Worm (Caenorhabditis elegans): ENCODE measurements around the gene F25B3.4.
A peak's percentile ranks its signal among the peaks of the same experiment; 100 is the strongest.

F25B3.4 gene

DNA sequence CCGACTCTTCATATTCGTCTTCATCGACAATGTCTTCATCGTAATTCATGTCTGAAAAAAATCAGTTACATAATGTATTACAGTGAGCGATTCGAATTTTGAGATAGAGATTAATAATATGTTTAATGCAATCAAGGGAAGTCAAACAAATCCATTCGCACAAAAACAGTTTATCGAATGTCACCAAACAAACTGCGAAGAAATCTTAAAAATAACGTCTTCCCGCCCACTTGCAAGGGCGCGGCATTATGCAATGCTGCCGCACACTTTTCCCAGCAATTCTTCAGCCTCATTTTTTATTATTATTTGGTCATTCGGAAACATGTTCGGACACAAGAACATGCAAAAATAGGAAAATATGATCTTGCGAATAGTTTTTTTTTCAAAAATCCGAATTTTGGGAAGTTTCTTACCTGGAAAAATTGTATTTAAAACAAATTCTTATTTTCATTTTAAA is 24.4 kb downstream of the F25B3.4 start, which contains the start of gene mdf-1:
TSS of gene mdf-1 (minus strand) at position 51 of the 457 bp plus-strand sequence.
- peak; percentile 39; the same call in 1 of the 2 replicates for TF ChIP-seq flt-1 (GFP tag; IDR thresholded peaks at IDR 0.05)
- TF ChIP-seq pes-1 (GFP tag; IDR thresholded peaks at IDR 0.05), result no peak; the same call in none of the 2 replicates
- TF ChIP-seq F13C5.2 (tag; optimal IDR thresholded peaks at IDR 0.05), result peak; percentile 31
- no peak for TF ChIP-seq sea-1 (GFP tag; conservative IDR thresholded peaks at IDR 0.05)
- no peak for TF ChIP-seq ama-1 (optimal IDR thresholded peaks at IDR 0.05)
- no peak for TF ChIP-seq ceh-13 (GFP tag; optimal IDR thresholded peaks at IDR 0.05)
- no peak; the same call in 1 of the 2 replicates for TF ChIP-seq tbx-37 (GFP tag; conservative IDR thresholded peaks at IDR 0.05)
- TF ChIP-seq tbx-11 (GFP tag; IDR thresholded peaks at IDR 0.05), result no peak

DNA sequence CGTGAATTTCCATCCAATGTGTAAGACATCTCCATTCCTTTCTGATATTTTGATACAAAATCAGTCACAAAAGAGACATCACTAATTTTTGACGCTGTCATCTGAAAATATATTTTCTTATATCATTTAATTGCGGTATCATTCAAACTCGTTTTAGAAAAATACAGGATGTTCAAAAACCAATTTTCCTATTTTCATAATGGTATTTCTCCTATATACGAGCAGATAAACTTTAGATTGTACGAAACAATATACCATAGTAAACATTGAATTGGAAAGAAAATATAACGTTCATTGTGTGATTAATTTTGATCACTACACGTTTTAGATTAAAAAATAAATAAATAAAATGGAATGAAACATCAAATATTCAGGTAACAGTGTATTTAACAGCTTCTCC is 27.1 kb downstream of the F25B3.4 start, which contains the start of gene C50F4.16:
TSS of gene C50F4.16 (minus strand) at position 101 of the 400 bp plus-strand sequence.
- TF ChIP-seq tra-4 (tag; optimal IDR thresholded peaks at IDR 0.05) (no peak), pes-1 (GFP tag; IDR thresholded peaks at IDR 0.05) (no peak), hmg-4 (GFP tag; optimal IDR thresholded peaks at IDR 0.05) (no peak), ceh-36 (tag; optimal IDR thresholded peaks at IDR 0.05) (no peak), tbx-11 (GFP tag; IDR thresholded peaks at IDR 0.05) (no peak), flt-1 (GFP tag; IDR thresholded peaks at IDR 0.05) (no peak), scrt-1 (GFP tag; IDR thresholded peaks at IDR 0.05) (no peak), aly-1 (tag; optimal IDR thresholded peaks at IDR 0.05) (no peak), hmbx-1 (tag; optimal IDR thresholded peaks at IDR 0.05) (no peak), B0310.2 (tag; optimal IDR thresholded peaks at IDR 0.05) (no peak), ama-1 (optimal IDR thresholded peaks at IDR 0.05) (no peak), F13C5.2 (tag; optimal IDR thresholded peaks at IDR 0.05) (no peak), ceh-13 (GFP tag; optimal IDR thresholded peaks at IDR 0.05) (no peak), ets-7 (tag; optimal IDR thresholded peaks at IDR 0.05) (no peak), tbx-37 (GFP tag; conservative IDR thresholded peaks at IDR 0.05) (no peak), hnd-1 (tag; optimal IDR thresholded peaks at IDR 0.05) (no peak), sea-1 (GFP tag; conservative IDR thresholded peaks at IDR 0.05) (no peak)

DNA sequence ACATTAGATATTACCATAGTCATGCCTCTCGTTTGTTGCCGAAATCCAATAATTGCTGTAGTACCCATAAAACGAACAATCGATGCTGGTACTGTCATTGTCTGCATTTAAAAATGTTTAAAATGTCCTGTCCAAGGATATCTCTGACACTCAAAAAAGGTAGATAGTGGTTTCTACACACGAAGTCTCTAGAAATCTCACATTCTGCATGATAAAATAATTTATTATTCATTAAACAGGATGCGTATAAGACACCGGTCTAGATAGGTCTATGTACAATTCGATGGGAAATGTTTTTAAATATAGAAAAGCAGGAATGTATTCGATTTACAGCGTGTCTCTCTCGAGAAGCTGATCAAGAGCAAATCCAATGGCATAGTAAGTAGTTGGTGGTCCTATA is 29.0 kb downstream of the F25B3.4 start, which contains the start of gene C50F4.12:
TSS of gene C50F4.12 (minus strand) at position 101 of the 400 bp plus-strand sequence.
- no peak for TF ChIP-seq B0310.2 (tag; optimal IDR thresholded peaks at IDR 0.05)
- TF ChIP-seq ama-1 (optimal IDR thresholded peaks at IDR 0.05), result no peak
- TF ChIP-seq sea-1 (GFP tag; conservative IDR thresholded peaks at IDR 0.05), result no peak
- no peak for TF ChIP-seq tbx-11 (GFP tag; IDR thresholded peaks at IDR 0.05)
- TF ChIP-seq F13C5.2 (tag; optimal IDR thresholded peaks at IDR 0.05), result no peak
- TF ChIP-seq ets-7 (tag; optimal IDR thresholded peaks at IDR 0.05), result no peak
- no peak for TF ChIP-seq tbx-37 (GFP tag; conservative IDR thresholded peaks at IDR 0.05)
- TF ChIP-seq aly-1 (tag; optimal IDR thresholded peaks at IDR 0.05), result no peak
- no peak for TF ChIP-seq hnd-1 (tag; optimal IDR thresholded peaks at IDR 0.05)

DNA sequence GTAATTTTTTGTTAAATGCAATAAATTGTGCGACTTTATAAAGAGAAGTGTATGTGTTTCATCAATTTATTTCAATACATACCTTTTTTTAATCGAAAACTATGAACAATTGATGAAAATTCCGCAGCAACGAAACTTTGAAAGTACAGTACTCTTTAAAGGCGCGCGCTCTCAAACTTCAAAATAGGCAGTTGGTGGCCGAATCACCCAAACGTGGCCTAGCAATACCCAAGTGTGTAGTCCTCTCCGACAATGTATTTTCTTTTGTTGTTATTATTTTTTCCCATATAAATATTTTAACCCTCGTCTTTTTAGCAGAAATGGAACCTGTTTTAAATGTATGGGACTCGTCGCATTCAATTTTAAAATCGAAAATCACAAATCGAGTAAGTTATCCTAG is 32.1 kb downstream of the F25B3.4 start, which contains the start of gene C50F4.4:
TSS of gene C50F4.4 (plus strand) at position 267 of the 400 bp plus-strand sequence.
- TF ChIP-seq tbx-11 (GFP tag; IDR thresholded peaks at IDR 0.05) (no peak), tra-4 (tag; optimal IDR thresholded peaks at IDR 0.05) (no peak), hmg-4 (GFP tag; optimal IDR thresholded peaks at IDR 0.05) (no peak), scrt-1 (GFP tag; IDR thresholded peaks at IDR 0.05) (no peak), sea-1 (GFP tag; conservative IDR thresholded peaks at IDR 0.05) (no peak), ceh-13 (GFP tag; optimal IDR thresholded peaks at IDR 0.05) (no peak), hmbx-1 (tag; optimal IDR thresholded peaks at IDR 0.05) (no peak), ets-7 (tag; optimal IDR thresholded peaks at IDR 0.05) (no peak), flt-1 (GFP tag; IDR thresholded peaks at IDR 0.05) (no peak), tbx-37 (GFP tag; conservative IDR thresholded peaks at IDR 0.05) (no peak), ama-1 (optimal IDR thresholded peaks at IDR 0.05) (no peak)

DNA sequence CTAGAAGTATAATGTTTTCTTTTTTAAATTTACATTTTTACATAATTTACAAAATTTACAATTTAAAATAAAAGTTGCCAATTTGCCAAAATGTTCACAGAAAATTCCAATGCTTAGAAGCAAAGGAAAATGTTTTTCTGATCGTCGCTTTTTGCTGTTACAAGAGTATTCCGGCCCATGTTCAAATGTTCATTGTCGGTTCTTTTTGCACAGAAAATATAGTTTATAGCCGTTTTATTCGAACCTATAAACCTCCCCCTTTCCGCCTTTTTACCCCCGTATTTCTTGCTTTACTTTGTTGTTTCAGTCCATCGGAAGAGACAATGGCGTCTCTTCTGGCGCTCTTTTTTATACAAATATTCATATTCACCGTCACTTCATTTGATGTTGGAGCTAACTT is 34.0 kb downstream of the F25B3.4 start, which contains the start of gene tag-329:
TSS of gene tag-329 (plus strand) at position 301 of the 400 bp plus-strand sequence.
- TF ChIP-seq flt-1 (GFP tag; IDR thresholded peaks at IDR 0.05) (no peak), sea-1 (GFP tag; conservative IDR thresholded peaks at IDR 0.05) (no peak), ama-1 (optimal IDR thresholded peaks at IDR 0.05) (no peak), hmg-4 (GFP tag; optimal IDR thresholded peaks at IDR 0.05) (no peak), hnd-1 (tag; optimal IDR thresholded peaks at IDR 0.05) (no peak), F13C5.2 (tag; optimal IDR thresholded peaks at IDR 0.05) (no peak), aly-1 (tag; optimal IDR thresholded peaks at IDR 0.05) (no peak), ceh-13 (GFP tag; optimal IDR thresholded peaks at IDR 0.05) (no peak), pes-1 (GFP tag; IDR thresholded peaks at IDR 0.05) (no peak), B0310.2 (tag; optimal IDR thresholded peaks at IDR 0.05) (no peak), hmbx-1 (tag; optimal IDR thresholded peaks at IDR 0.05) (no peak), tbx-37 (GFP tag; conservative IDR thresholded peaks at IDR 0.05) (no peak), ceh-36 (tag; optimal IDR thresholded peaks at IDR 0.05) (no peak), tra-4 (tag; optimal IDR thresholded peaks at IDR 0.05) (no peak), ets-7 (tag; optimal IDR thresholded peaks at IDR 0.05) (no peak), scrt-1 (GFP tag; IDR thresholded peaks at IDR 0.05) (no peak), tbx-11 (GFP tag; IDR thresholded peaks at IDR 0.05) (no peak)

DNA sequence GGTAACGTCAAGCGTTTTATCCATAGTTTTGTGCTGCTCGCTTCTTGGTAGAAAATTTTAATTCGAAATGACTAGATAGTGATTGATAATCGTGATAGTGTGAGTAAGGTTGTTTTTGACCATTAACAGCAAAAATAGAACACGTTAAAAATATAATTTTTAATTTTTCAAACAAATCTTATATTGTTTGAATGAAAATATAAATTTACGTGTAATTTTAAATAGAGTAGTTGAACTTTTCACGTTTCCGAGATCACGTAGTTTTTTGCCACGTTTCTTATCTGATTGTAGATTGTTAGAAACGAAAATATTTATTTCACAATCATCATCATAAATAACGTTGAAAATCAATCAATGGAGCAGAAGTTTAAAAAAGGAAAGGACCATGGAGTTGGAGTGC is 37.1 kb downstream of the F25B3.4 start, which contains the start of the genes C50F4.10 and pfk-1.2:
TSS of gene C50F4.10 (minus strand) at position 101 of the 400 bp plus-strand sequence.
TSS of gene pfk-1.2 (plus strand) at position 325 of the 400 bp plus-strand sequence.
- TF ChIP-seq scrt-1 (GFP tag; IDR thresholded peaks at IDR 0.05) (no peak), tbx-37 (GFP tag; conservative IDR thresholded peaks at IDR 0.05) (no peak), ceh-36 (tag; optimal IDR thresholded peaks at IDR 0.05) (no peak), sea-1 (GFP tag; conservative IDR thresholded peaks at IDR 0.05) (no peak)

DNA sequence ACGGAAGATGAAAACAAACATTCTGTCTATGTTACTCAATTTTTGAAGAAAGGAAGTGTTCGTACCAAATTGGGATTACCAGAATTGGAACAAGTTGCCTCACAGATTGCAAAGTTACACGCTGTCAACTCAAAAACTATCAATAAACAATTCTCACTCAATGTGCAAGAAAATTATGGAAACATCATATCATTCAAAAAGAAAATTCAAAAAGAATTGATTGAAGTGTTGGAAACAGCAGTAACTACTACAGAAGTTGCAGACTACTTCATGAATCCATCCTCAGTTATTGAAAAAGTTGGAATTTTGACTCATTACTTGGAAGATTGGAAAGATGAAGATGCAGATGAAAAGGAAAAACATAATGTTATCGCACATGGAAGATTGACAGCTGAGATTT is 40.6 kb downstream of the F25B3.4 start:
- TF ChIP-seq tbx-37 (GFP tag; conservative IDR thresholded peaks at IDR 0.05) (no peak), B0310.2 (tag; optimal IDR thresholded peaks at IDR 0.05) (no peak), ets-7 (tag; optimal IDR thresholded peaks at IDR 0.05) (no peak)

DNA sequence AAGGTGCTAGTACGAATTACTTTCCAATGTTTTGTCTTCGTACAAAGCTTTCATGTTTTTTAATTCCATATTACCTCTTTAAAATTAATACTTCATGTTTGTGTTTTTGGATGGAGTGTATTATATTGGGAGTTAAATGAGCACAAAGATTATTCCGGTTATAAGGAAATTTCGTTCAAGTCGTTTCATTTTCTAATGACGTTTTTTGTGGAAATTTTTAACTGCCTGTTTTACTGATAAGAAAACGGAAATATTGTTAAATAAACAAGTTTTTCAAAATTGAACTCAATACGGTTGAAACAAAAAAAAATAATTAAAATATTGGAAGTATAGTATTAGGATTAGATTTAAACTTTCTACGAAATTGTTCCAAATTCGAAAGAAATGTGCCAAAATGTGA is 41.3 kb downstream of the F25B3.4 start:
- TF ChIP-seq ama-1 (optimal IDR thresholded peaks at IDR 0.05) (no peak), ets-7 (tag; optimal IDR thresholded peaks at IDR 0.05) (no peak), F13C5.2 (tag; optimal IDR thresholded peaks at IDR 0.05) (no peak), aly-1 (tag; optimal IDR thresholded peaks at IDR 0.05) (no peak), hnd-1 (tag; optimal IDR thresholded peaks at IDR 0.05) (no peak), ceh-36 (tag; optimal IDR thresholded peaks at IDR 0.05) (no peak), tra-4 (tag; optimal IDR thresholded peaks at IDR 0.05) (no peak), tbx-37 (GFP tag; conservative IDR thresholded peaks at IDR 0.05) (no peak), B0310.2 (tag; optimal IDR thresholded peaks at IDR 0.05) (no peak), sea-1 (GFP tag; conservative IDR thresholded peaks at IDR 0.05) (no peak), tbx-11 (GFP tag; IDR thresholded peaks at IDR 0.05) (no peak), scrt-1 (GFP tag; IDR thresholded peaks at IDR 0.05) (no peak), ceh-13 (GFP tag; optimal IDR thresholded peaks at IDR 0.05) (no peak)

Measured in whole organism, early embryonic.